Fruit fly (Drosophila melanogaster) whole organism, embryonic: ENCODE measurements around the gene Desat1.
A peak's percentile ranks its signal among the peaks of the same experiment; 100 is the strongest.

ENCODE experiments used
- Awh ChIP-seq: fragments of 200-800 bp; sonication (Bioruptor generic); IDR thresholded peaks from 2 replicates; pipeline ENCODE4, ENCODE4 v1.3.6; 2022; ENCODE audit warnings: missing biosample characterization, missing genetic modification characterization
- Bgb ChIP-seq: fragments of 200-800 bp; sonication (Bioruptor generic); IDR thresholded peaks from 2 replicates; pipeline ENCODE4 v1.3.6; 2022; ENCODE audit warnings: missing biosample characterization, missing genetic modification characterization; ENCODE audit not compliant: partially characterized antibody
- CG10979 ChIP-seq: fragments of 200-800 bp; sonication (Bioruptor generic); optimal IDR thresholded peaks from 2 replicates; lab custom pipeline; 2018; ENCODE audit warnings: missing biosample characterization, mild to moderate bottlenecking, missing genetic modification characterization, moderate library complexity
- CG12104 ChIP-seq: fragments of 200-800 bp; sonication (Bioruptor generic); optimal IDR thresholded peaks from 3 replicates; lab custom pipeline; 2016; ENCODE audit warnings: missing biosample characterization, missing genetic modification characterization
- CG14667 ChIP-seq: fragments of 200-800 bp; sonication (Bioruptor generic); IDR thresholded peaks from 2 replicates; pipeline ENCODE4 v1.3.6; 2022; ENCODE audit warnings: missing biosample characterization, missing genetic modification characterization
- CG15514 ChIP-seq: fragments of 200-800 bp; sonication (Bioruptor generic); optimal IDR thresholded peaks from 3 replicates; lab custom pipeline; 2017; ENCODE audit warnings: missing biosample characterization, missing genetic modification characterization, mild to moderate bottlenecking, moderate library complexity, missing genetic modification reagents
- CG1647 ChIP-seq: fragments of 200-800 bp; sonication (Bioruptor generic); optimal IDR thresholded peaks from 3 replicates; lab custom pipeline; 2016; ENCODE audit warnings: missing biosample characterization, missing genetic modification characterization
- CG16813 ChIP-seq: fragments of 200-800 bp; sonication (Bioruptor generic); IDR thresholded peaks from 3 replicates; pipeline ENCODE4 v1.3.6; 2022; ENCODE audit warnings: missing biosample characterization, missing genetic modification characterization; ENCODE audit not compliant: partially characterized antibody
- CG17359 ChIP-seq: fragments of 200-800 bp; sonication (Bioruptor generic); optimal IDR thresholded peaks from 3 replicates; lab custom pipeline; 2018; ENCODE audit warnings: missing biosample characterization, mild to moderate bottlenecking, missing genetic modification characterization, moderate library complexity
- CG17829 ChIP-seq: fragments of 200-800 bp; optimal IDR thresholded peaks from 2 replicates; lab custom pipeline; 2019; ENCODE audit warnings: missing biosample characterization, mild to moderate bottlenecking, missing genetic modification characterization, moderate library complexity
- CG2116 ChIP-seq: fragments of 200-800 bp; sonication (Bioruptor generic); optimal IDR thresholded peaks from 3 replicates; lab custom pipeline; 2018; ENCODE audit warnings: missing biosample characterization, mild to moderate bottlenecking, missing genetic modification characterization
- CG30020 ChIP-seq: fragments of 200-800 bp; optimal IDR thresholded peaks from 2 replicates; lab custom pipeline; 2019; ENCODE audit warnings: missing biosample characterization, mild to moderate bottlenecking, missing genetic modification characterization, moderate library complexity
- CG3726 ChIP-seq: fragments of 200-800 bp; sonication (Bioruptor generic); IDR thresholded peaks from 3 replicates; pipeline ENCODE4, ENCODE4 v1.3.6; 2022; ENCODE audit warnings: missing biosample characterization, missing genetic modification characterization
- CG42726 ChIP-seq: fragments of 200-800 bp; sonication (Bioruptor generic); IDR thresholded peaks from 2 replicates; pipeline ENCODE4 v1.3.6; 2022; ENCODE audit warnings: missing biosample characterization, missing genetic modification characterization; ENCODE audit not compliant: partially characterized antibody
- CG4617 ChIP-seq: fragments of 200-800 bp; sonication (Bioruptor generic); optimal IDR thresholded peaks from 3 replicates; lab custom pipeline; 2016; ENCODE audit warnings: missing biosample characterization, missing genetic modification characterization, borderline replicate concordance
- CG7786 ChIP-seq: fragments of 200-800 bp; sonication (Bioruptor generic); optimal IDR thresholded peaks from 2 replicates; lab custom pipeline; 2016; ENCODE audit warnings: missing biosample characterization, missing genetic modification characterization
- CG8478 ChIP-seq: fragments of >200 bp; optimal IDR thresholded peaks from 2 replicates; lab custom pipeline; 2018
- CG9215 ChIP-seq: fragments of 200-800 bp; sonication (Bioruptor generic); IDR thresholded peaks from 2 replicates; pipeline ENCODE4 v1.3.6; 2022; ENCODE audit warnings: missing biosample characterization, missing genetic modification characterization
- CG9876 ChIP-seq: fragments of 200-800 bp; sonication (Bioruptor generic); optimal IDR thresholded peaks from 2 replicates; lab custom pipeline; 2016; ENCODE audit warnings: missing biosample characterization, missing genetic modification characterization
- Deaf1 ChIP-seq: fragments of 200-800 bp; optimal IDR thresholded peaks from 3 replicates; lab custom pipeline; 2019; ENCODE audit warnings: missing biosample characterization, mild to moderate bottlenecking, missing genetic modification characterization, moderate library complexity
- Dref ChIP-seq: fragments of 200-800 bp; sonication (Bioruptor generic); IDR thresholded peaks from 2 replicates; pipeline ENCODE4 v1.3.6; 2022; ENCODE audit warnings: missing biosample characterization, missing genetic modification characterization
- Eip74EF ChIP-seq, 2 experiments: fragments of 200-800 bp in 1 of 2; fragments of >200 bp in 1 of 2; sonication (Bioruptor generic) in 1 of 2; optimal IDR thresholded peaks; 2 replicates each; lab custom pipeline; 2017 to 2019; ENCODE audit warnings: missing biosample characterization in 2 of 2, missing genetic modification characterization in 2 of 2, mild to moderate bottlenecking in 1 of 2, moderate library complexity in 1 of 2
- Ets65A ChIP-seq: fragments of 200-800 bp; sonication (Bioruptor generic); peaks from one replicate; lab custom pipeline; 2016; ENCODE audit warnings: missing biosample characterization, missing genetic modification characterization
- HLH4C ChIP-seq: fragments of 200-800 bp; sonication (Bioruptor generic); IDR thresholded peaks from 3 replicates; pipeline ENCODE4 v1.3.6; 2022; ENCODE audit warnings: missing biosample characterization, missing genetic modification characterization; ENCODE audit not compliant: partially characterized antibody
- Hmx ChIP-seq: fragments of 200-800 bp; sonication (Bioruptor generic); optimal IDR thresholded peaks from 2 replicates; lab custom pipeline; 2016; ENCODE audit warnings: missing biosample characterization, missing genetic modification characterization
- Max ChIP-seq: fragments of 200-800 bp; sonication (Bioruptor generic); optimal IDR thresholded peaks from 2 replicates; lab custom pipeline; 2016; ENCODE audit warnings: missing biosample characterization, mild to moderate bottlenecking, missing genetic modification characterization
- Nf-YA ChIP-seq: fragments of 200-800 bp; sonication (Bioruptor generic); IDR thresholded peaks from 2 replicates; pipeline ENCODE4 v1.3.6; 2022; ENCODE audit warnings: missing biosample characterization, missing genetic modification characterization
- Rx ChIP-seq: fragments of 200-800 bp; sonication (Bioruptor generic); IDR thresholded peaks from 2 replicates; pipeline ENCODE4 v1.3.6; 2022; ENCODE audit warnings: missing biosample characterization, missing genetic modification characterization
- Sox100B ChIP-seq: fragments of 200-800 bp; sonication (Bioruptor generic); optimal IDR thresholded peaks from 3 replicates; lab custom pipeline; 2018; ENCODE audit warnings: missing biosample characterization, mild to moderate bottlenecking, missing genetic modification characterization
- amos ChIP-seq: fragments of 200-800 bp; sonication (Bioruptor generic); IDR thresholded peaks from 2 replicates; pipeline ENCODE4 v1.3.6; 2022; ENCODE audit warnings: missing biosample characterization, missing genetic modification characterization; ENCODE audit not compliant: partially characterized antibody
- chm ChIP-seq: fragments of 200-800 bp; sonication (Bioruptor generic); IDR thresholded peaks from 2 replicates; pipeline ENCODE4 v1.3.6; 2022; ENCODE audit warnings: missing biosample characterization, missing genetic modification characterization
- dm ChIP-seq: fragments of 200-800 bp; sonication (Bioruptor generic); optimal IDR thresholded peaks from 3 replicates; lab custom pipeline; 2016; ENCODE audit warnings: missing biosample characterization, missing genetic modification characterization
- ftz-f1 ChIP-seq: fragments of 200-800 bp; sonication (Bioruptor generic); optimal IDR thresholded peaks from 2 replicates; lab custom pipeline; 2016; ENCODE audit warnings: missing biosample characterization, missing genetic modification characterization
- gcm ChIP-seq: fragments of 200-800 bp; sonication (Bioruptor generic); optimal IDR thresholded peaks from 2 replicates; lab custom pipeline; 2019; ENCODE audit warnings: missing biosample characterization, mild to moderate bottlenecking, missing genetic modification characterization, moderate library complexity
- gfzf ChIP-seq: fragments of 200-800 bp; sonication (Bioruptor generic); optimal IDR thresholded peaks from 2 replicates; lab custom pipeline; 2016; ENCODE audit warnings: missing biosample characterization, mild to moderate bottlenecking, missing genetic modification characterization, moderate library complexity
- gt ChIP-seq: fragments of 200-800 bp; sonication (Bioruptor generic); IDR thresholded peaks from 2 replicates; pipeline ENCODE4 v1.3.6; 2022; ENCODE audit warnings: missing biosample characterization, missing genetic modification characterization
- hbn ChIP-seq: fragments of 200-800 bp; sonication (Bioruptor generic); IDR thresholded peaks from 2 replicates; pipeline ENCODE4 v1.3.6; 2022; ENCODE audit warnings: missing biosample characterization, missing genetic modification characterization; ENCODE audit not compliant: partially characterized antibody
- insv ChIP-seq, 2 experiments: fragments of 200-800 bp; sonication (Bioruptor generic); optimal IDR thresholded peaks; 3 replicates each; lab custom pipeline; 2016 to 2018; ENCODE audit warnings: missing biosample characterization in 2 of 2, missing genetic modification characterization in 2 of 2
- inv ChIP-seq: fragments of 200-800 bp; sonication (Bioruptor generic); IDR thresholded peaks from 2 replicates; pipeline ENCODE4 v1.3.6; 2022; ENCODE audit warnings: missing biosample characterization, missing genetic modification characterization; ENCODE audit not compliant: partially characterized antibody
- knrl ChIP-seq: fragments of 200-800 bp; sonication (Bioruptor generic); IDR thresholded peaks from 3 replicates; pipeline ENCODE4 v1.3.6; 2022; ENCODE audit warnings: missing biosample characterization, missing genetic modification characterization; ENCODE audit not compliant: partially characterized antibody
- mld ChIP-seq: fragments of 200-800 bp; sonication (Bioruptor generic); IDR thresholded peaks from 3 replicates; pipeline ENCODE4 v1.3.6; 2022; ENCODE audit warnings: missing biosample characterization, missing genetic modification characterization; ENCODE audit not compliant: partially characterized antibody
- nerfin-1 ChIP-seq: fragments of 200-800 bp; sonication (Bioruptor generic); optimal IDR thresholded peaks from 3 replicates; lab custom pipeline; 2019; ENCODE audit warnings: missing biosample characterization, mild to moderate bottlenecking, missing genetic modification characterization, moderate library complexity
- nmo ChIP-seq: fragments of 200-800 bp; sonication (Bioruptor generic); optimal IDR thresholded peaks from 2 replicates; lab custom pipeline; 2018; ENCODE audit warnings: missing biosample characterization, mild to moderate bottlenecking, missing genetic modification characterization, moderate library complexity
- row ChIP-seq: fragments of 200-800 bp; sonication (Bioruptor generic); IDR thresholded peaks from 3 replicates; pipeline ENCODE4 v1.3.6; 2022; ENCODE audit warnings: missing biosample characterization, missing genetic modification characterization
- seq ChIP-seq: fragments of 200-800 bp; sonication (Bioruptor generic); IDR thresholded peaks from 2 replicates; pipeline ENCODE4 v1.3.6; 2022; ENCODE audit warnings: missing biosample characterization, missing genetic modification characterization
- slbo ChIP-seq: fragments of 200-800 bp; sonication (Bioruptor generic); IDR thresholded peaks from 2 replicates; pipeline ENCODE4 v1.3.6; 2022; ENCODE audit warnings: missing biosample characterization, missing genetic modification characterization
- unc-4 ChIP-seq: fragments of 200-800 bp; sonication (Bioruptor generic); IDR thresholded peaks from 2 replicates; pipeline ENCODE4 v1.3.6; 2022; ENCODE audit warnings: missing biosample characterization, missing genetic modification characterization; ENCODE audit not compliant: partially characterized antibody
- wek ChIP-seq: fragments of 200-800 bp; sonication (Bioruptor generic); optimal IDR thresholded peaks from 3 replicates; lab custom pipeline; 2018; ENCODE audit warnings: missing biosample characterization, mild to moderate bottlenecking, missing genetic modification characterization, moderate library complexity
- zen2 ChIP-seq: fragments of 200-800 bp; sonication (Bioruptor generic); IDR thresholded peaks from 3 replicates; pipeline ENCODE4 v1.3.6; 2022; ENCODE audit warnings: missing biosample characterization, missing genetic modification characterization; ENCODE audit not compliant: partially characterized antibody

Gene Desat1

DNA sequence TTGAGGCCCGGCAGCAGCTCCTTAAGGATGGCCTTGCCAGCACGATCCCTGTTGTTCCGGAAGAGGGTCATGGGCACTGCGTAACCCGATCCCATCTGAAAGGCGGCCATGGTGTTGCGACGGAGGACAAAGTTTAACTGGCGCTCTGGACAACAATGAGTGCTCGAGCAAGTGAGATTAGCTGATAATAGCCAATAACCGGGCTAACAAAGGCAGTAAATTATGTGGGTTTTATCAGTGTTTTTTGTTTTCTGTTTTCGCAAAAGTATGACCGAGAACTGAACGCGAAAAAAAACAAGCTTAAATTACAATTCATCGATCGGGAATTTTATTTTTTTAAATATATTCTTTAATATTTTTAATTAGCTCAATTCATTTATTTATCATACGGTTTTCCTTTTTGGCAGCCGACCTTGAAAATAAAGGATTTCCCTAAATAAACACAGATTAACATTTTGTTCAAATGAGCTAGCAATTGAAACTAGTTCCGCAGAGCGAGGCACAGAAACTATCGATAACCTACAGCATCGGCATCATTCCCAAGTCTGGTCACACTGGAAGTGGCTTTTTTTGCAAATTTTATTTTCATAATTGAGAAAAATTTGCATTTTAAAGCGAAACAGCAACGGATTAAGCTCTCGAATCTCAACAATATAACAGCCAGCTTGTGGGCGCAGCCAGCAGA, 26.0 kb upstream of the Desat1 start, which contains the start of the genes Dip-C and pps (continued):
- TF ChIP-seq dm (GFP tag; lab: Kevin White, UChicago) (no peak), ftz-f1 (GFP tag; lab: Kevin White, UChicago) (peak; percentile 78), Dref (GFP tag; lab: Robert Waterston, UW) (peak; percentile 75), CG8478 (lab: Kevin White, UChicago) (no peak), CG10979 (peak; percentile 18), CG4617 (GFP tag; lab: Kevin White, UChicago) (peak; percentile 85), CG15514 (peak; percentile 99), Eip74EF (GFP tag; optimal IDR thresholded peaks at IDR 0.05; lab: Kevin White, UChicago) (no peak), insv (GFP tag; optimal IDR thresholded peaks at IDR 0.05; lab: Kevin White, UChicago) (peak in 1 of 2 experiments; percentile 22), zen2 (GFP tag; lab: Robert Waterston, UW) (peak; percentile 55; the same call in 2 of the 3 replicates), Awh (GFP tag; lab: Robert Waterston, UW) (no peak), Bgb (peak; percentile 74), nmo (GFP tag; lab: Kevin White, UChicago) (peak; percentile 40), mld (GFP tag; lab: Robert Waterston, UW) (no peak), Nf-YA (no peak), CG42726 (GFP tag; lab: Robert Waterston, UW) (peak; percentile 52; the same call in 1 of the 2 replicates), row (GFP tag; lab: Robert Waterston, UW) (peak; percentile 73), CG17829 (tag; lab: Kevin White, UChicago) (peak; percentile 56), knrl (GFP tag; lab: Robert Waterston, UW) (peak; percentile 76), seq (GFP tag; lab: Robert Waterston, UW) (no peak), Ets65A (GFP tag; lab: Kevin White, UChicago) (peak; percentile 22), CG9215 (no peak), CG1647 (GFP tag; lab: Kevin White, UChicago) (no peak), unc-4 (GFP tag; lab: Robert Waterston, UW) (peak; percentile 79), CG14667 (GFP tag; lab: Robert Waterston, UW) (no peak), Rx (no peak), hbn (GFP tag; lab: Robert Waterston, UW) (peak; percentile 73), CG30020 (peak; percentile 27), CG2116 (GFP tag; lab: Kevin White, UChicago) (peak; percentile 35), CG9876 (GFP tag; lab: Kevin White, UChicago) (no peak), CG17359 (tag; lab: Kevin White, UChicago) (no peak), Deaf1 (tag; lab: Kevin White, UChicago) (no peak), amos (GFP tag; lab: Robert Waterston, UW) (peak; percentile 82), CG16813 (peak; percentile 70), gt (GFP tag; lab: Robert Waterston, UW) (no peak), nerfin-1 (tag; lab: Kevin White, UChicago) (no peak), slbo (GFP tag; lab: Robert Waterston, UW) (no peak), CG7786 (GFP tag; lab: Kevin White, UChicago) (no peak), gfzf (peak; percentile 80), HLH4C (GFP tag; lab: Robert Waterston, UW) (peak; percentile 68; the same call in 2 of the 3 replicates), inv (GFP tag; lab: Robert Waterston, UW) (peak; percentile 65), Max (GFP tag; lab: Kevin White, UChicago) (no peak), gcm (GFP tag; lab: Kevin White, UChicago) (peak; percentile 60), CG3726 (GFP tag; lab: Robert Waterston, UW) (no peak), Sox100B (GFP tag; lab: Kevin White, UChicago) (no peak), CG12104 (GFP tag; lab: Kevin White, UChicago) (peak; percentile 12), chm (no peak), wek (GFP tag; lab: Kevin White, UChicago) (peak; percentile 13), Hmx (GFP tag; lab: Kevin White, UChicago) (no peak)
